Fruit fly (Drosophila melanogaster) whole organism, embryonic: Measurements from ENCODE around the gene Eip63E.

Source experiments
- Abd-B ChIP-seq: fragments of 200-800 bp; sonication (Bioruptor generic); optimal IDR thresholded peaks from 2 replicates; lab custom pipeline; 2018; ENCODE audit warnings: missing biosample characterization, mild to moderate bottlenecking, missing genetic modification characterization, moderate library complexity
- Bteb2 ChIP-seq: fragments of 200-800 bp; sonication (Bioruptor generic); optimal IDR thresholded peaks from 2 replicates; lab custom pipeline; 2016; ENCODE audit warnings: missing biosample characterization, missing genetic modification characterization
- CG10959 ChIP-seq: fragments of 200-800 bp; sonication (Bioruptor generic); IDR thresholded peaks from 2 replicates; pipeline ENCODE4 v1.3.6; 2022; ENCODE audit warnings: missing biosample characterization, missing genetic modification characterization
- CG11560 ChIP-seq: fragments of 200-800 bp; sonication (Bioruptor generic); IDR thresholded peaks from 3 replicates; pipeline ENCODE4 v1.3.6; 2022; ENCODE audit warnings: missing biosample characterization, missing genetic modification characterization
- CG11695 ChIP-seq: fragments of 200-800 bp; sonication (Bioruptor generic); IDR thresholded peaks from 3 replicates; pipeline ENCODE4 v1.3.6; 2022; ENCODE audit warnings: missing biosample characterization, missing genetic modification characterization
- CG16863 ChIP-seq: fragments of 200-800 bp; sonication (Bioruptor generic); optimal IDR thresholded peaks from 3 replicates; lab custom pipeline; 2016; ENCODE audit warnings: missing biosample characterization, missing genetic modification characterization
- CG17328 ChIP-seq: fragments of 200-800 bp; sonication (Bioruptor generic); IDR thresholded peaks from 2 replicates; pipeline ENCODE4 v1.3.6; 2022; ENCODE audit warnings: missing biosample characterization, missing genetic modification characterization
- CG17359 ChIP-seq: fragments of 200-800 bp; sonication (Bioruptor generic); optimal IDR thresholded peaks from 3 replicates; lab custom pipeline; 2018; ENCODE audit warnings: missing biosample characterization, mild to moderate bottlenecking, missing genetic modification characterization, moderate library complexity
- CG2202 ChIP-seq: fragments of 200-800 bp; sonication (Bioruptor generic); optimal IDR thresholded peaks from 2 replicates; lab custom pipeline; 2018; ENCODE audit warnings: missing biosample characterization, mild to moderate bottlenecking, missing genetic modification characterization
- CG3163 ChIP-seq: fragments of 200-800 bp; sonication (Bioruptor generic); optimal IDR thresholded peaks from 3 replicates; lab custom pipeline; 2016; ENCODE audit warnings: missing biosample characterization, missing genetic modification characterization
- CG3407 ChIP-seq: fragments of 200-800 bp; sonication (Bioruptor generic); optimal IDR thresholded peaks from 2 replicates; lab custom pipeline; 2018; ENCODE audit warnings: missing biosample characterization, mild to moderate bottlenecking, missing genetic modification characterization
- CG4360 ChIP-seq: fragments of 200-800 bp; sonication (Bioruptor generic); IDR thresholded peaks from 2 replicates; pipeline ENCODE4 v1.3.6; 2022; ENCODE audit warnings: missing biosample characterization, missing genetic modification characterization
- CG43689 ChIP-seq: fragments of 200-800 bp; sonication (Bioruptor generic); IDR thresholded peaks from 2 replicates; pipeline ENCODE4 v1.3.6; 2022; ENCODE audit warnings: missing biosample characterization, missing genetic modification characterization
- CG7839 ChIP-seq: fragments of 200-800 bp; sonication (Bioruptor generic); optimal IDR thresholded peaks from 3 replicates; lab custom pipeline; 2018; ENCODE audit warnings: missing biosample characterization, mild to moderate bottlenecking, missing genetic modification characterization, moderate library complexity
- CG9817 ChIP-seq: fragments of 200-800 bp; sonication (Bioruptor generic); optimal IDR thresholded peaks from 2 replicates; lab custom pipeline; 2018; ENCODE audit warnings: missing biosample characterization, mild to moderate bottlenecking, missing genetic modification characterization, moderate library complexity
- CHES-1-like ChIP-seq: fragments of 200-800 bp; sonication (Bioruptor generic); optimal IDR thresholded peaks from 2 replicates; lab custom pipeline; 2016; ENCODE audit warnings: missing biosample characterization, missing genetic modification characterization
- CTCF ChIP-seq: fragments of 200-800 bp; sonication (Bioruptor generic); optimal IDR thresholded peaks from 2 replicates; lab custom pipeline; 2017; ENCODE audit warnings: missing biosample characterization, mild to moderate bottlenecking, missing genetic modification characterization, moderate library complexity
- Dek ChIP-seq: fragments of 200-800 bp; sonication (Bioruptor generic); optimal IDR thresholded peaks from 3 replicates; lab custom pipeline; 2019; ENCODE audit warnings: missing biosample characterization, mild to moderate bottlenecking, missing genetic modification characterization, moderate library complexity
- Drgx ChIP-seq: fragments of 200-800 bp; sonication (Bioruptor generic); IDR thresholded peaks from 2 replicates; pipeline ENCODE4 v1.3.6; 2022; ENCODE audit warnings: missing biosample characterization, missing genetic modification characterization
- Gug ChIP-seq: fragments of 200-800 bp; sonication (Bioruptor generic); IDR thresholded peaks from 4 replicates; pipeline ENCODE4 v1.3.6; 2022; ENCODE audit warnings: missing biosample characterization, missing genetic modification characterization
- HmgZ ChIP-seq: fragments of 200-800 bp; sonication (Bioruptor generic); optimal IDR thresholded peaks from 2 replicates; lab custom pipeline; 2018; ENCODE audit warnings: missing biosample characterization, mild to moderate bottlenecking, missing genetic modification characterization
- Hmx ChIP-seq: fragments of 200-800 bp; sonication (Bioruptor generic); optimal IDR thresholded peaks from 2 replicates; lab custom pipeline; 2016; ENCODE audit warnings: missing biosample characterization, missing genetic modification characterization
- Hsf ChIP-seq: fragments of 200-800 bp; sonication (Bioruptor generic); optimal IDR thresholded peaks from 3 replicates; lab custom pipeline; 2016; ENCODE audit warnings: missing biosample characterization, missing genetic modification characterization
- Kr ChIP-seq: fragments of 200-800 bp; sonication (Bioruptor generic); optimal IDR thresholded peaks from 2 replicates; lab custom pipeline; 2017; ENCODE audit warnings: missing biosample characterization, mild to moderate bottlenecking, missing genetic modification characterization
- MTF-1 ChIP-seq: fragments of 200-800 bp; sonication (Bioruptor generic); optimal IDR thresholded peaks from 2 replicates; lab custom pipeline; 2018; ENCODE audit warnings: missing biosample characterization, mild to moderate bottlenecking, missing genetic modification characterization, borderline replicate concordance
- Mad ChIP-seq: fragments of 200-800 bp; sonication (Bioruptor generic); optimal IDR thresholded peaks from 2 replicates; lab custom pipeline; 2016; ENCODE audit warnings: missing biosample characterization, missing genetic modification characterization
- Myb ChIP-seq: fragments of 200-800 bp; sonication (Bioruptor generic); optimal IDR thresholded peaks from 2 replicates; lab custom pipeline; 2016; ENCODE audit warnings: missing biosample characterization, missing genetic modification characterization
- Side ChIP-seq: fragments of 200-800 bp; sonication (Bioruptor generic); optimal IDR thresholded peaks from 2 replicates; lab custom pipeline; 2016; ENCODE audit warnings: missing biosample characterization, missing genetic modification characterization
- Sox100B ChIP-seq: fragments of 200-800 bp; sonication (Bioruptor generic); optimal IDR thresholded peaks from 3 replicates; lab custom pipeline; 2018; ENCODE audit warnings: missing biosample characterization, mild to moderate bottlenecking, missing genetic modification characterization
- Xrp1 ChIP-seq: fragments of 200-800 bp; sonication (Bioruptor generic); IDR thresholded peaks from 2 replicates; pipeline ENCODE4 v1.3.6; 2022; ENCODE audit warnings: missing biosample characterization, missing genetic modification characterization
- ab ChIP-seq: fragments of 200-800 bp; sonication (Bioruptor generic); optimal IDR thresholded peaks from 2 replicates; lab custom pipeline; 2016; ENCODE audit warnings: missing biosample characterization, missing genetic modification characterization
- ase ChIP-seq: fragments of 200-800 bp; sonication (Bioruptor generic); IDR thresholded peaks from 3 replicates; pipeline ENCODE4 v1.3.6; 2022; ENCODE audit warnings: missing biosample characterization, missing genetic modification characterization
- az2 ChIP-seq: fragments of 200-800 bp; sonication (Bioruptor generic); optimal IDR thresholded peaks from 3 replicates; lab custom pipeline; 2016; ENCODE audit warnings: missing biosample characterization, missing genetic modification characterization
- bigmax ChIP-seq: fragments of 200-800 bp; sonication (Bioruptor generic); optimal IDR thresholded peaks from 2 replicates; lab custom pipeline; 2018; ENCODE audit warnings: missing biosample characterization, mild to moderate bottlenecking, missing genetic modification characterization
- bowl ChIP-seq: fragments of 200-800 bp; sonication (Bioruptor generic); IDR thresholded peaks from 2 replicates; pipeline ENCODE4 v1.3.6; 2022; ENCODE audit warnings: missing biosample characterization, missing genetic modification characterization
- cad ChIP-seq: fragments of >200 bp; optimal IDR thresholded peaks from 2 replicates; lab custom pipeline; 2017; ENCODE audit warnings: missing biosample characterization, missing genetic modification characterization
- cwo ChIP-seq: fragments of 200-800 bp; sonication (Bioruptor generic); optimal IDR thresholded peaks from 3 replicates; lab custom pipeline; 2017; ENCODE audit warnings: missing biosample characterization, missing genetic modification characterization, mild to moderate bottlenecking, moderate library complexity, missing genetic modification reagents
- dati ChIP-seq: fragments of 200-800 bp; sonication (Bioruptor generic); IDR thresholded peaks from 2 replicates; pipeline ENCODE4 v1.3.6; 2022; ENCODE audit warnings: missing biosample characterization, missing genetic modification characterization
- esg ChIP-seq: fragments of 200-800 bp; sonication (Bioruptor generic); conservative IDR thresholded peaks from 2 replicates; pipeline ENCODE4 v1.3.6; 2022; ENCODE audit warnings: missing biosample characterization, missing genetic modification characterization
- exex ChIP-seq: fragments of 200-800 bp; sonication (Bioruptor generic); optimal IDR thresholded peaks from 4 replicates; lab custom pipeline; 2018; ENCODE audit warnings: missing biosample characterization, mild to moderate bottlenecking, missing genetic modification characterization, moderate library complexity
- grau ChIP-seq: fragments of 200-800 bp; optimal IDR thresholded peaks from 3 replicates; lab custom pipeline; 2019; ENCODE audit warnings: missing biosample characterization, mild to moderate bottlenecking, missing genetic modification characterization, moderate library complexity
- gsb-n ChIP-seq: fragments of 200-800 bp; sonication (Bioruptor generic); optimal IDR thresholded peaks from 3 replicates; lab custom pipeline; 2018; ENCODE audit warnings: missing biosample characterization, mild to moderate bottlenecking, missing genetic modification characterization
- h ChIP-seq: fragments of >200 bp; optimal IDR thresholded peaks from 2 replicates; lab custom pipeline; 2017
- luna ChIP-seq: fragments of 200-800 bp; sonication (Bioruptor generic); optimal IDR thresholded peaks from 2 replicates; lab custom pipeline; 2016; ENCODE audit warnings: missing biosample characterization, missing genetic modification characterization
- mld ChIP-seq: fragments of 200-800 bp; sonication (Bioruptor generic); IDR thresholded peaks from 3 replicates; pipeline ENCODE4 v1.3.6; 2022; ENCODE audit warnings: missing biosample characterization, missing genetic modification characterization; ENCODE audit not compliant: partially characterized antibody
- pan ChIP-seq, 4 experiments: fragments of >200 bp in 3 of 4; fragments of 200-800 bp in 1 of 4; sonication (Bioruptor generic) in 1 of 4; optimal IDR thresholded peaks in 3 of 4; IDR thresholded peaks in 1 of 4; 2 replicates each; pipeline versions ENCODE4 v1.3.6 to Lab custom; 2017 to 2022; ENCODE audit warnings: missing biosample characterization in 2 of 4, missing genetic modification characterization in 2 of 4, mixed read lengths in 1 of 4
- sc ChIP-seq, 3 experiments: fragments of >200 bp in 2 of 3; fragments of 200-800 bp in 1 of 3; sonication (Bioruptor generic) in 1 of 3; optimal IDR thresholded peaks; 2 replicates in 2 of 3; 3 replicates in 1 of 3; lab custom pipeline; 2017; ENCODE audit warnings: mild to moderate bottlenecking in 1 of 3, missing biosample characterization in 1 of 3, missing genetic modification characterization in 1 of 3, missing genetic modification reagents in 1 of 3
- shn ChIP-seq: fragments of 200-800 bp; sonication (Bioruptor generic); optimal IDR thresholded peaks from 3 replicates; lab custom pipeline; 2016; ENCODE audit warnings: missing biosample characterization, missing genetic modification characterization
- slbo ChIP-seq: fragments of 200-800 bp; sonication (Bioruptor generic); IDR thresholded peaks from 2 replicates; pipeline ENCODE4 v1.3.6; 2022; ENCODE audit warnings: missing biosample characterization, missing genetic modification characterization
- unc-4 ChIP-seq: fragments of 200-800 bp; sonication (Bioruptor generic); IDR thresholded peaks from 2 replicates; pipeline ENCODE4 v1.3.6; 2022; ENCODE audit warnings: missing biosample characterization, missing genetic modification characterization; ENCODE audit not compliant: partially characterized antibody
- zf30C ChIP-seq: fragments of 200-800 bp; sonication (Bioruptor generic); optimal IDR thresholded peaks from 3 replicates; lab custom pipeline; 2018; ENCODE audit warnings: missing biosample characterization, mild to moderate bottlenecking, missing genetic modification characterization

Eip63E gene

DNA sequence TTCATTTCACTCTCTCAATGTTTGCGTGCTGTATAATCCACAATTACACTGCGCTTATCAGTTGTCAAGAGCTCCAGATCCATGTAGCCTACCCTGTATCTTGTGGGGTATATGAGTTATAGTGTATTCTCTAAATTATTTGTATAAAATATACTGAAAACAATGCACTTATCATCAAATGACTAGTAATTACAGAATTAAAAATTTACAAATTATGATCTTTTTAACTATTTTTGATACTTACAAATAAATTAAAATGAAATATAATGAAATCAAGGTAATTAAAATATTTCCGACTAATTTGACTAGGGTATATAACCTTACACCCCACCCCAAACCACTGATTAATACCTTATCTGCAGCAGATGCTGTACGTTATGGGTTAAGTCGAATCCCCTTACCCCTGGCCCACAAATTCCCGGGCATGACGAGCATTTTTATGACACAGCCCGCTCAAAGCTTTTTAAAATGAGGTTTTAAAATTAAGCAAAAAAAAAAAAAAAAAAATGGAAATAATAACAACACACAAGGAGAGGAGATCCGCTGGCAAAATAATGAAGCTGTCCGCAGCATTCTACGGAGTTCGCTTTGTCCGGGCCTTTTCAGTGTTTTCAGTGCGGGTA lies 30.4 kb upstream of the Eip63E start (continued):
- no peak for TF ChIP-seq Drgx (GFP tag; lab: Robert Waterston, UW)
- TF ChIP-seq bowl: no peak
- no peak for TF ChIP-seq ase (GFP tag; lab: Robert Waterston, UW)
- no peak for TF ChIP-seq CG2202
- TF ChIP-seq Mad: no peak
- no peak for TF ChIP-seq Myb (GFP tag; lab: Kevin White, UChicago)
- no peak for TF ChIP-seq CG17328 (GFP tag; lab: Robert Waterston, UW)
- TF ChIP-seq Kr: no peak
- TF ChIP-seq mld (GFP tag; lab: Robert Waterston, UW): no peak
- no peak for TF ChIP-seq Xrp1 (GFP tag; lab: Robert Waterston, UW)
- TF ChIP-seq luna (GFP tag; lab: Kevin White, UChicago): no peak
- TF ChIP-seq zf30C (GFP tag; lab: Kevin White, UChicago): no peak
- TF ChIP-seq az2 (GFP tag; lab: Kevin White, UChicago): no peak
- TF ChIP-seq Gug (GFP tag; lab: Robert Waterston, UW): no peak
- no peak for TF ChIP-seq CHES-1-like (GFP tag; lab: Kevin White, UChicago)
- TF ChIP-seq Side (GFP tag; lab: Kevin White, UChicago): no peak
- TF ChIP-seq CG43689 (GFP tag; lab: Robert Waterston, UW): no peak
- no peak for TF ChIP-seq Bteb2
- no peak for TF ChIP-seq cwo
- no peak for TF ChIP-seq CG11695
- TF ChIP-seq Sox100B (GFP tag; lab: Kevin White, UChicago): peak; percentile 48
- peak; percentile 32 for TF ChIP-seq CG17359 (tag; lab: Kevin White, UChicago)
- no peak for TF ChIP-seq bigmax (GFP tag; lab: Kevin White, UChicago)
- TF ChIP-seq Hsf (GFP tag; lab: Kevin White, UChicago): no peak
- TF ChIP-seq Abd-B (GFP tag; lab: Kevin White, UChicago): no peak
- peak; percentile 51 for TF ChIP-seq grau (tag; lab: Kevin White, UChicago)
- no peak for TF ChIP-seq CG4360 (GFP tag; lab: Robert Waterston, UW)
- no peak for TF ChIP-seq slbo (GFP tag; lab: Robert Waterston, UW)
- peak; percentile 61 for TF ChIP-seq CG7839
- no peak for TF ChIP-seq CG11560
- no peak for TF ChIP-seq Dek (tag; lab: Kevin White, UChicago)
- no peak for TF ChIP-seq HmgZ (tag; lab: Kevin White, UChicago)
- TF ChIP-seq gsb-n: peak; percentile 29
- TF ChIP-seq CG9817 (tag; lab: Kevin White, UChicago): no peak
- no peak for TF ChIP-seq h (lab: Kevin White, UChicago)
- no peak for TF ChIP-seq CTCF
- TF ChIP-seq cad: no peak
- no peak for TF ChIP-seq CG3163 (GFP tag; lab: Kevin White, UChicago)
- no peak for TF ChIP-seq dati (GFP tag; lab: Robert Waterston, UW)
- TF ChIP-seq pan (optimal IDR thresholded peaks at IDR 0.05; lab: Kevin White, UChicago): no peak
- peak in 1 of 2 experiments; percentile 10 for TF ChIP-seq pan (GFP tag; optimal IDR thresholded peaks at IDR 0.05 in 1 of 2, IDR thresholded peaks at IDR 0.05 in 1 of 2)
- no peak for TF ChIP-seq MTF-1 (GFP tag; lab: Kevin White, UChicago)
- no peak for TF ChIP-seq esg (GFP tag; lab: Robert Waterston, UW)
- TF ChIP-seq exex (tag; lab: Kevin White, UChicago): no peak
- no peak for TF ChIP-seq Hmx
- TF ChIP-seq CG16863 (GFP tag; lab: Kevin White, UChicago): no peak
- no peak for TF ChIP-seq unc-4 (GFP tag; lab: Robert Waterston, UW)
- TF ChIP-seq ab (GFP tag; lab: Kevin White, UChicago): no peak
- TF ChIP-seq CG10959 (GFP tag; lab: Robert Waterston, UW): no peak
- peak; percentile 9 for TF ChIP-seq CG3407 (GFP tag; lab: Kevin White, UChicago)
- no peak for TF ChIP-seq sc (optimal IDR thresholded peaks at IDR 0.05; lab: Kevin White, UChicago)
- TF ChIP-seq sc (GFP tag; optimal IDR thresholded peaks at IDR 0.05; lab: Kevin White, UChicago): no peak
- no peak for TF ChIP-seq shn (GFP tag; lab: Kevin White, UChicago)
